Worm (Caenorhabditis elegans) whole organism, young adult: ENCODE results near the gene T28H11.8.
"Not testable (repeated sequence)": the region's sequence is repeated elsewhere in the genome, so short reads cannot be mapped to it uniquely, and the experiment has no call there.

Source experiments
- B0336.3 ChIP-seq: fragments of 200-800 bp; sonication (Bioruptor generic); IDR thresholded peaks from 2 replicates; pipeline ENCODE4 v1.3.6; 2022; ENCODE audit warnings: missing genetic modification characterization, missing compliant biosample characterization
- ama-1 ChIP-seq, 3 experiments: fragments of 150-350 bp in 1 of 3; sonication (generic microtip) in 2 of 3; optimal IDR thresholded peaks; 2 replicates each; lab custom pipeline; 2014 to 2018; ENCODE audit warnings: missing biosample characterization in 2 of 3, missing genetic modification characterization in 2 of 3, missing genetic modification reagents in 2 of 3
- bed-2 ChIP-seq: fragments of 200-800 bp; sonication (Bioruptor generic); IDR thresholded peaks from 2 replicates; pipeline ENCODE4 v1.3.6; 2022; ENCODE audit warnings: missing genetic modification reagents, missing genetic modification characterization, missing compliant biosample characterization
- dox-1 ChIP-seq: fragments of 200-800 bp; sonication (Bioruptor generic); IDR thresholded peaks from 2 replicates; pipeline ENCODE4 v1.3.6; 2022; ENCODE audit warnings: missing genetic modification reagents, missing genetic modification characterization, missing compliant biosample characterization
- dpff-1 ChIP-seq: sonication (generic microtip); optimal IDR thresholded peaks from 2 replicates; lab custom pipeline; 2017; ENCODE audit warnings: mild to moderate bottlenecking, missing genetic modification characterization, missing compliant biosample characterization
- dpl-1 ChIP-seq: fragments of 150-350 bp; optimal IDR thresholded peaks from 2 replicates; lab custom pipeline; 2014; ENCODE audit warnings: missing biosample characterization, missing genetic modification reagents, missing genetic modification characterization
- madf-6 ChIP-seq: fragments of 200-800 bp; sonication (Bioruptor generic); IDR thresholded peaks from 2 replicates; pipeline ENCODE4 v1.3.6; 2022; ENCODE audit warnings: missing genetic modification reagents, missing genetic modification characterization, missing compliant biosample characterization
- nhr-179 ChIP-seq: sonication (generic microtip); optimal IDR thresholded peaks from 2 replicates; lab custom pipeline; 2016; ENCODE audit warnings: mild to moderate bottlenecking, missing genetic modification characterization, missing compliant biosample characterization
- repo-1 ChIP-seq: sonication (generic microtip); optimal IDR thresholded peaks from 2 replicates; lab custom pipeline; 2017; ENCODE audit warnings: mild to moderate bottlenecking, missing genetic modification characterization, missing compliant biosample characterization
- sdz-38 ChIP-seq: sonication (generic microtip); optimal IDR thresholded peaks from 2 replicates; lab custom pipeline; 2016; ENCODE audit warnings: missing genotype, missing genetic modification characterization, missing compliant biosample characterization
- zim-3 ChIP-seq: sonication (generic microtip); optimal IDR thresholded peaks from 2 replicates; lab custom pipeline; 2017; ENCODE audit warnings: mild to moderate bottlenecking, missing genetic modification characterization, moderate library complexity, missing compliant biosample characterization
- ztf-28 ChIP-seq: fragments of 200-800 bp; sonication (Bioruptor generic); IDR thresholded peaks from 2 replicates; pipeline ENCODE4 v1.3.6; 2022; ENCODE audit warnings: missing genetic modification reagents, missing genetic modification characterization, missing compliant biosample characterization

ce11 chrIV:5062278-5062677 lies 41.8 kb upstream of the T28H11.8 start, which contains the start of gene msp-57:
- TF ChIP-seq nhr-179 (tag; lab: Kevin White, UChicago); madf-6 (GFP tag; lab: Robert Waterston, UW); bed-2 (GFP tag; lab: Robert Waterston, UW); repo-1; zim-3 (tag; lab: Kevin White, UChicago); sdz-38; ztf-28; dox-1 (GFP tag; lab: Robert Waterston, UW); ama-1 (optimal IDR thresholded peaks at IDR 0.05; lab: Kevin White, UChicago); ama-1 (GFP tag; optimal IDR thresholded peaks at IDR 0.05; lab: Kevin White, UChicago); B0336.3 (GFP tag; lab: Robert Waterston, UW); dpff-1 (tag; lab: Kevin White, UChicago); dpl-1 (GFP tag; lab: Kevin White, UChicago): not testable (repeated sequence)
